Fruit fly (Drosophila melanogaster): ENCODE data around the gene Sras.

DNA sequence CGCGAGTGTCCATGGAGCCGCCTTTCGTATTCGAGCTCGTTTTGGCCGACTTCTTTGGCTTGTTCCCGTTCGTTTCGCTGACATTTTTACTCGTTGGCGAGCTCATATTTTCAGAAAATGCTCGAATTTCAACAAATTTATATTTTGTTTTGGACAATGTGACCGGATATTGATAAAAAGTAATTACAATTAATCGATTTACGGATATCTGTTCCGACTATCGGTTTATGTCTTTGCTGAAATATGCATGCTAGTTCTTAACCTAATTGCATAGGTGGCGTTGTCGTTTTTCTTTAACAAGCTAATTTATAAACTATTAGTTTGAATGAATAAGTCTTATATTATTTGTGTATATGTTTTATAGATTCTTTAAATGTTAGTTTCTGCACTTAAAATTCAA, 44.6 kb downstream of the Sras start, which contains the start of gene Eaf6:
- no peak for TF ChIP-seq repo (GFP tag; optimal IDR thresholded peaks at IDR 0.05)
- no peak for TF ChIP-seq CG10431 (GFP tag; optimal IDR thresholded peaks at IDR 0.05)
- TF ChIP-seq Blimp-1 (GFP tag; optimal IDR thresholded peaks at IDR 0.05): no peak
- TF ChIP-seq fru (optimal IDR thresholded peaks at IDR 0.05): no peak
- no peak for TF ChIP-seq CG7987 (GFP tag; optimal IDR thresholded peaks at IDR 0.05)
- no peak for TF ChIP-seq ato (GFP tag; IDR thresholded peaks at IDR 0.05; ENCODE audit: partially characterized antibody)
- TF ChIP-seq hth (optimal IDR thresholded peaks at IDR 0.05): no peak
- no peak for TF ChIP-seq en (GFP tag; optimal IDR thresholded peaks at IDR 0.05)
- no peak for TF ChIP-seq pum (GFP tag; optimal IDR thresholded peaks at IDR 0.05)
- no peak for TF ChIP-seq gcm (GFP tag; optimal IDR thresholded peaks at IDR 0.05)
- TF ChIP-seq CG9797 (GFP tag; optimal IDR thresholded peaks at IDR 0.05): peak; percentile 56
- TF ChIP-seq Mrtf (GFP tag; IDR thresholded peaks at IDR 0.05): no peak
- peak; percentile 50; the same call in 1 of the 2 replicates for TF ChIP-seq unc-4 (GFP tag; IDR thresholded peaks at IDR 0.05; ENCODE audit: partially characterized antibody)
- no peak for TF ChIP-seq CG1529 (GFP tag; optimal IDR thresholded peaks at IDR 0.05)
